Fruit fly (Drosophila melanogaster) whole organism, prepupa: ENCODE measurements around the gene Cht7.

Experiments
- Blimp-1 ChIP-seq: fragments of 200-800 bp; sonication (Bioruptor generic); optimal IDR thresholded peaks from 3 replicates; lab custom pipeline; 2017; ENCODE audit warnings: missing biosample characterization, missing genetic modification characterization, mild to moderate bottlenecking, moderate library complexity, missing genetic modification reagents
- CG10631 ChIP-seq: fragments of 200-800 bp; sonication (Bioruptor generic); optimal IDR thresholded peaks from 2 replicates; lab custom pipeline; 2016; ENCODE audit warnings: missing biosample characterization, missing genetic modification characterization
- CG10669 ChIP-seq: fragments of 200-800 bp; sonication (Bioruptor generic); optimal IDR thresholded peaks from 3 replicates; lab custom pipeline; 2018; ENCODE audit warnings: missing biosample characterization, mild to moderate bottlenecking, missing genetic modification characterization, moderate library complexity
- CG11294 ChIP-seq: fragments of 200-800 bp; sonication (Bioruptor generic); IDR thresholded peaks from 2 replicates; pipeline ENCODE4 v1.3.6; 2022; ENCODE audit warnings: missing biosample characterization, missing genetic modification characterization
- CG11902 ChIP-seq: fragments of 200-800 bp; sonication (Bioruptor generic); optimal IDR thresholded peaks from 3 replicates; lab custom pipeline; 2016; ENCODE audit warnings: missing biosample characterization, missing genetic modification characterization
- CG15336 ChIP-seq: fragments of 200-800 bp; sonication (Bioruptor generic); IDR thresholded peaks from 2 replicates; pipeline ENCODE4 v1.3.6; 2022; ENCODE audit warnings: missing biosample characterization, missing genetic modification characterization
- CG1621 ChIP-seq: fragments of 200-800 bp; sonication (Bioruptor generic); optimal IDR thresholded peaks from 3 replicates; lab custom pipeline; 2018; ENCODE audit warnings: missing biosample characterization, mild to moderate bottlenecking, missing genetic modification characterization
- CG16779 ChIP-seq: fragments of 200-800 bp; sonication (Bioruptor generic); optimal IDR thresholded peaks from 3 replicates; lab custom pipeline; 2017; ENCODE audit warnings: missing biosample characterization, mild to moderate bottlenecking, missing genetic modification characterization
- CG3032 ChIP-seq: fragments of 200-800 bp; optimal IDR thresholded peaks from 2 replicates; lab custom pipeline; 2019; ENCODE audit warnings: missing biosample characterization, mild to moderate bottlenecking, missing genetic modification characterization, moderate library complexity
- CG31627 ChIP-seq: fragments of 200-800 bp; sonication (Bioruptor generic); optimal IDR thresholded peaks from 3 replicates; lab custom pipeline; 2016; ENCODE audit warnings: missing biosample characterization, missing genetic modification characterization
- CG32006 ChIP-seq: fragments of 200-800 bp; sonication (Bioruptor generic); optimal IDR thresholded peaks from 3 replicates; lab custom pipeline; 2017; ENCODE audit warnings: missing biosample characterization, mild to moderate bottlenecking, missing genetic modification characterization
- CG3919 ChIP-seq: fragments of 200-800 bp; sonication (Bioruptor generic); optimal IDR thresholded peaks from 3 replicates; lab custom pipeline; 2016; ENCODE audit warnings: missing biosample characterization, missing genetic modification characterization
- CG4318 ChIP-seq: fragments of 200-800 bp; sonication (Bioruptor generic); optimal IDR thresholded peaks from 3 replicates; lab custom pipeline; 2017; ENCODE audit warnings: missing biosample characterization, mild to moderate bottlenecking, missing genetic modification characterization
- CG6163 ChIP-seq: fragments of 200-800 bp; sonication (Bioruptor generic); IDR thresholded peaks from 3 replicates; pipeline ENCODE4 v1.3.6; 2022; ENCODE audit warnings: missing biosample characterization, missing genetic modification characterization
- CG6276 ChIP-seq: fragments of 200-800 bp; sonication (Bioruptor generic); optimal IDR thresholded peaks from 2 replicates; lab custom pipeline; 2017; ENCODE audit warnings: missing biosample characterization, mild to moderate bottlenecking, missing genetic modification characterization
- CG6792 ChIP-seq: fragments of 200-800 bp; sonication (Bioruptor generic); optimal IDR thresholded peaks from 3 replicates; lab custom pipeline; 2016; ENCODE audit warnings: missing biosample characterization, missing genetic modification characterization
- CG6854 ChIP-seq: fragments of 200-800 bp; sonication (Bioruptor generic); optimal IDR thresholded peaks from 2 replicates; lab custom pipeline; 2017; ENCODE audit warnings: missing biosample characterization, mild to moderate bottlenecking, missing genetic modification characterization
- CG7368 ChIP-seq: fragments of 200-800 bp; sonication (Bioruptor generic); optimal IDR thresholded peaks from 3 replicates; lab custom pipeline; 2016; ENCODE audit warnings: missing biosample characterization, missing genetic modification characterization
- CG8119 ChIP-seq: fragments of 200-800 bp; sonication (Bioruptor generic); IDR thresholded peaks from 3 replicates; pipeline ENCODE4 v1.3.6; 2022; ENCODE audit warnings: missing biosample characterization, missing genetic modification characterization
- CG8632 ChIP-seq: fragments of 200-800 bp; sonication (Bioruptor generic); optimal IDR thresholded peaks from 3 replicates; lab custom pipeline; 2016; ENCODE audit warnings: missing biosample characterization, missing genetic modification characterization
- CG9139 ChIP-seq: fragments of 200-800 bp; sonication (Bioruptor generic); optimal IDR thresholded peaks from 3 replicates; lab custom pipeline; 2017; ENCODE audit warnings: missing biosample characterization, mild to moderate bottlenecking, missing genetic modification characterization
- Eip75B ChIP-seq: fragments of 200-800 bp; sonication (Bioruptor generic); optimal IDR thresholded peaks from 3 replicates; lab custom pipeline; 2016; ENCODE audit warnings: missing biosample characterization, missing genetic modification characterization
- Eip78C ChIP-seq: fragments of 200-800 bp; sonication (Bioruptor generic); peaks from one replicate; lab custom pipeline; 2016; ENCODE audit warnings: missing biosample characterization, missing genetic modification characterization
- Eip93F ChIP-seq: fragments of 200-800 bp; sonication (Bioruptor generic); optimal IDR thresholded peaks from 2 replicates; lab custom pipeline; 2016; ENCODE audit warnings: missing biosample characterization, mild to moderate bottlenecking, missing genetic modification characterization
- Ets21C ChIP-seq: fragments of 200-800 bp; sonication (Bioruptor generic); optimal IDR thresholded peaks from 3 replicates; lab custom pipeline; 2016; ENCODE audit warnings: missing biosample characterization, missing genetic modification characterization
- Ets96B ChIP-seq: fragments of 200-800 bp; optimal IDR thresholded peaks from 2 replicates; lab custom pipeline; 2019; ENCODE audit warnings: missing biosample characterization, mild to moderate bottlenecking, missing genetic modification characterization, moderate library complexity
- Hr38 ChIP-seq: sonication (Bioruptor generic); optimal IDR thresholded peaks from 2 replicates; lab custom pipeline; 2016; ENCODE audit warnings: missing biosample characterization, missing genetic modification characterization
- Hr4 ChIP-seq: fragments of 200-800 bp; sonication (Bioruptor generic); optimal IDR thresholded peaks from 3 replicates; lab custom pipeline; 2016; ENCODE audit warnings: missing biosample characterization, missing genetic modification characterization
- Lpt ChIP-seq: fragments of 200-800 bp; sonication (Bioruptor generic); optimal IDR thresholded peaks from 3 replicates; lab custom pipeline; 2016; ENCODE audit warnings: missing biosample characterization, missing genetic modification characterization
- Met ChIP-seq: fragments of 200-800 bp; sonication (Bioruptor generic); optimal IDR thresholded peaks from 3 replicates; lab custom pipeline; 2016; ENCODE audit warnings: missing biosample characterization, missing genetic modification characterization
- OdsH ChIP-seq: fragments of 200-800 bp; sonication (Bioruptor generic); optimal IDR thresholded peaks from 3 replicates; lab custom pipeline; 2016; ENCODE audit warnings: missing biosample characterization, missing genetic modification characterization
- Smox ChIP-seq: fragments of 200-800 bp; sonication (Bioruptor generic); optimal IDR thresholded peaks from 3 replicates; lab custom pipeline; 2016; ENCODE audit warnings: missing biosample characterization, missing genetic modification characterization
- Sox102F ChIP-seq: fragments of 200-800 bp; sonication (Bioruptor generic); optimal IDR thresholded peaks from 2 replicates; lab custom pipeline; 2016; ENCODE audit warnings: missing biosample characterization, mild to moderate bottlenecking, missing genetic modification characterization
- Sox14 ChIP-seq: fragments of 200-800 bp; sonication (Bioruptor generic); optimal IDR thresholded peaks from 3 replicates; lab custom pipeline; 2016; ENCODE audit warnings: missing biosample characterization, missing genetic modification characterization
- Sox15 ChIP-seq: fragments of 200-800 bp; sonication (Bioruptor generic); optimal IDR thresholded peaks from 3 replicates; lab custom pipeline; 2016; ENCODE audit warnings: missing biosample characterization, missing genetic modification characterization
- achi ChIP-seq: fragments of 200-800 bp; sonication (Bioruptor generic); optimal IDR thresholded peaks from 3 replicates; lab custom pipeline; 2016; ENCODE audit warnings: missing biosample characterization, missing genetic modification characterization
- cyc ChIP-seq: fragments of 200-800 bp; sonication (Bioruptor generic); optimal IDR thresholded peaks from 3 replicates; lab custom pipeline; 2016; ENCODE audit warnings: missing biosample characterization, missing genetic modification characterization
- dsx ChIP-seq: fragments of 200-800 bp; optimal IDR thresholded peaks from 3 replicates; lab custom pipeline; 2019; ENCODE audit warnings: missing biosample characterization, mild to moderate bottlenecking, missing genetic modification characterization, moderate library complexity; ENCODE audit not compliant: poor library complexity, severe bottlenecking
- eg ChIP-seq: fragments of 200-800 bp; sonication (Bioruptor generic); IDR thresholded peaks from 3 replicates; pipeline ENCODE4 v1.3.6; 2022; ENCODE audit warnings: missing biosample characterization, missing genetic modification characterization
- esn ChIP-seq: fragments of 200-800 bp; sonication (Bioruptor generic); optimal IDR thresholded peaks from 2 replicates; lab custom pipeline; 2016; ENCODE audit warnings: missing biosample characterization, mild to moderate bottlenecking, missing genetic modification characterization, moderate library complexity
- fd59A ChIP-seq: fragments of 200-800 bp; sonication (Bioruptor generic); optimal IDR thresholded peaks from 2 replicates; lab custom pipeline; 2017; ENCODE audit warnings: missing biosample characterization, mild to moderate bottlenecking, missing genetic modification characterization, missing genetic modification reagents
- fd85E ChIP-seq: fragments of 200-800 bp; sonication (Bioruptor generic); optimal IDR thresholded peaks from 3 replicates; lab custom pipeline; 2016; ENCODE audit warnings: missing biosample characterization, missing genetic modification characterization
- fkh ChIP-seq: fragments of 200-800 bp; sonication (Bioruptor generic); optimal IDR thresholded peaks from 3 replicates; lab custom pipeline; 2017; ENCODE audit warnings: missing biosample characterization, mild to moderate bottlenecking, missing genetic modification characterization, moderate library complexity
- lz ChIP-seq: fragments of 200-800 bp; sonication (Bioruptor generic); optimal IDR thresholded peaks from 3 replicates; lab custom pipeline; 2016; ENCODE audit warnings: missing biosample characterization, missing genetic modification characterization
- net ChIP-seq: fragments of 200-800 bp; sonication (Bioruptor generic); optimal IDR thresholded peaks from 3 replicates; lab custom pipeline; 2016; ENCODE audit warnings: missing biosample characterization, missing genetic modification characterization
- pdm3 ChIP-seq: fragments of 200-800 bp; sonication (Bioruptor generic); optimal IDR thresholded peaks from 3 replicates; lab custom pipeline; 2016; ENCODE audit warnings: missing biosample characterization, missing genetic modification characterization
- spab ChIP-seq: fragments of 200-800 bp; sonication (Bioruptor generic); optimal IDR thresholded peaks from 2 replicates; lab custom pipeline; 2017; ENCODE audit warnings: missing biosample characterization, mild to moderate bottlenecking, missing genetic modification characterization, missing genetic modification reagents
- svp ChIP-seq: fragments of 200-800 bp; sonication (Bioruptor generic); peaks from one replicate; lab custom pipeline; 2016; ENCODE audit warnings: missing biosample characterization, missing genetic modification characterization
- topi ChIP-seq: fragments of 200-800 bp; sonication (Bioruptor generic); optimal IDR thresholded peaks from 3 replicates; lab custom pipeline; 2016; ENCODE audit warnings: missing biosample characterization, missing genetic modification characterization
- vri ChIP-seq: fragments of 200-800 bp; sonication (Bioruptor generic); optimal IDR thresholded peaks from 3 replicates; lab custom pipeline; 2016; ENCODE audit warnings: missing biosample characterization, mild to moderate bottlenecking, missing genetic modification characterization

Cht7 gene

DNA sequence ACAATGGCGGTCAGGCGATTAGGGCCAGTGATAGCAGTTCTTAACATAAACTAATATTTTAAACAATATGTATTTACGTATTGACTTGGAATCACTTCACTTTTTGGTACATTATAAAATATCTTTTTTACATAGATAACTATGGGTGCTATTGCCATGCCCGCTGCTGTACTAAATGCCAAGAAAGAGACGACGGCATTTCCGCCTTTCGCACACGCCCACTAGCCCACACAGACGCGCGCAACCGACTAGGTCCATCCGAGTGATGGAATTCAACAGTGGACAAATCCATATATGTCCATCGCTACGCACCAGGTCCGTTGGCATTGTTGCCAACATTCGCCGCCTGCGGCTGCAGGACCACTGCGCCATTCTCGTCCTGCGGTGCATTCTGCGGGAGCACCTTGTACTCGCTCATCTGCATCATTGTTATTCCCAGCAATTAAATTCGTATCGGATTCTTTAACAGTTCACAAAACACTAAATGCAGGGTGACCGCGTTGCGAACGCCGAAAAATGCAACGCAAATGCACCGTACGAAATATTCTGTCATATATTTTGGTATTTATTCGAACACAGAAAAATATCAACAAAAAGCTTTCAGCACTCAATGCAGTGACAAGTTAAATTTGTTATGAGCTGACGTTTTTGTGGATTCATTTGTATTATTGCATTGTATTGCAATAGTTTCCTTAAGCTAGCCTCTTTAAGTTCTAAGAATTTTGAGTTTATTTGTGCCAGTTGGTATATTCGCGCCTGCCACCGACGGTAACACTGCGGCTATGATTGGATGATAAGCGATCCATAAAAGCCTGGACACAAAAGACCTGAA lies 60.2 kb downstream of the Cht7 start, which contains the start of the genes scramb2 and Sk2:
Gene scramb2, minus strand, starts transcription at position 488 of the 832 bp plus-strand sequence.
Gene Sk2, plus strand, starts transcription at position 763 of the 832 bp plus-strand sequence.
- TF ChIP-seq CG6163, result peak; percentile 98
- peak; percentile 98 for TF ChIP-seq net (GFP tag; lab: Kevin White, UChicago)
- peak; percentile 91 for TF ChIP-seq vri (GFP tag; lab: Kevin White, UChicago)
- TF ChIP-seq Eip93F (GFP tag; lab: Kevin White, UChicago), result peak; percentile 95
- TF ChIP-seq Sox102F (GFP tag; lab: Kevin White, UChicago), result peak; percentile 95
- TF ChIP-seq fd85E (GFP tag; lab: Kevin White, UChicago), result peak; percentile 84
- TF ChIP-seq OdsH (GFP tag; lab: Kevin White, UChicago), result peak; percentile 96
- peak; percentile 99 for TF ChIP-seq eg (GFP tag; lab: Robert Waterston, UW)
- peak; percentile 95 for TF ChIP-seq CG16779 (tag; lab: Kevin White, UChicago)
- TF ChIP-seq CG6276 (GFP tag; lab: Kevin White, UChicago), result peak; percentile 98
- TF ChIP-seq svp (GFP tag; lab: Kevin White, UChicago), result peak; percentile 97
- peak; percentile 95 for TF ChIP-seq topi
- peak; percentile 94 for TF ChIP-seq Eip75B
- peak; percentile 93 for TF ChIP-seq CG4318 (GFP tag; lab: Kevin White, UChicago)
- peak; percentile 98 for TF ChIP-seq Eip78C
- TF ChIP-seq pdm3, result peak; percentile 97
- peak; percentile 95 for TF ChIP-seq CG1621 (tag; lab: Kevin White, UChicago)
- TF ChIP-seq CG8632 (GFP tag; lab: Kevin White, UChicago), result peak; percentile 94
- TF ChIP-seq CG6854, result peak; percentile 92
- peak; percentile 92 for TF ChIP-seq CG7368
- TF ChIP-seq esn (GFP tag; lab: Kevin White, UChicago), result peak; percentile 95
- TF ChIP-seq CG9139, result peak; percentile 96
- TF ChIP-seq fkh (GFP tag; lab: Kevin White, UChicago), result peak; percentile 65
- peak; percentile 97 for TF ChIP-seq Hr4 (GFP tag; lab: Kevin White, UChicago)
- peak; percentile 98 for TF ChIP-seq CG8119 (GFP tag; lab: Robert Waterston, UW)
- peak; percentile 87 for TF ChIP-seq Blimp-1 (GFP tag; lab: Kevin White, UChicago)
- peak; percentile 94 for TF ChIP-seq Ets96B (tag; lab: Kevin White, UChicago)
- peak; percentile 96 for TF ChIP-seq spab
- TF ChIP-seq CG31627 (GFP tag; lab: Kevin White, UChicago), result peak; percentile 92
- peak; percentile 95 for TF ChIP-seq dsx (GFP tag; lab: Kevin White, UChicago)
- TF ChIP-seq CG3919 (GFP tag; lab: Kevin White, UChicago), result peak; percentile 97
- TF ChIP-seq CG3032 (tag; lab: Kevin White, UChicago), result peak; percentile 96
- peak; percentile 91 for TF ChIP-seq Sox15 (GFP tag; lab: Kevin White, UChicago)
- TF ChIP-seq cyc (GFP tag; lab: Kevin White, UChicago), result peak; percentile 94
- peak; percentile 96 for TF ChIP-seq achi (GFP tag; lab: Kevin White, UChicago)
- peak; percentile 89 for TF ChIP-seq CG11902
- peak; percentile 94 for TF ChIP-seq CG11294
- TF ChIP-seq Met (GFP tag; lab: Kevin White, UChicago), result peak; percentile 94
- peak; percentile 95 for TF ChIP-seq CG10669 (GFP tag; lab: Kevin White, UChicago)
- TF ChIP-seq Lpt (GFP tag; lab: Kevin White, UChicago), result peak; percentile 94
- peak; percentile 94 for TF ChIP-seq fd59A
- peak; percentile 86 for TF ChIP-seq Ets21C
- TF ChIP-seq CG6792 (GFP tag; lab: Kevin White, UChicago), result peak; percentile 94
- peak; percentile 51 for TF ChIP-seq Hr38 (GFP tag; lab: Kevin White, UChicago)
- TF ChIP-seq CG10631 (GFP tag; lab: Kevin White, UChicago), result peak; percentile 95
- TF ChIP-seq Sox14, result peak; percentile 94
- peak; percentile 98 for TF ChIP-seq CG15336 (GFP tag; lab: Robert Waterston, UW)
- TF ChIP-seq CG32006 (GFP tag; lab: Kevin White, UChicago), result peak; percentile 97
- TF ChIP-seq lz (GFP tag; lab: Kevin White, UChicago), result peak; percentile 94
- TF ChIP-seq Smox (GFP tag; lab: Kevin White, UChicago), result peak; percentile 94
